Worm (Caenorhabditis elegans): ENCODE measurements around the gene nxf-1.

DNA sequence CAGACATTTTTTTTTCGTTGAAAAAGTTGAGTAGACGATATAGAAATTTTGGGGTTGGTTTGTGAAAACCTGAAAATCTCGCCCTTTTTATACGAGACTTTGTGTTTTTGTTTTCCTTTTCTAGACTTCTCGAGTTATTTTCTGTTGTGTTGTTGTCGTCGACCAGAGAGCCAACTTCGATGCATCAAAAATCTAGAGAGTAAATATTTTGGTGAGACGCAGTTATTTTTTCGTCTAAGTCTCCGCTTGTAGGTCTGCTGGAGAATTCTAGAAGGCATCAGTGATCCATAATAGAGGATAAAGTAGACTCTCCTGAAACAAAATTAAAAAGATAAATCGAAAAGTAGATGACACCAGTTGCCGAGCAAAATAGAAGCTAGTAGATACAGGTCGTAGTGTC lies 49.6 kb upstream of the nxf-1 start, which contains the start of gene F08H9.4:
- TF ChIP-seq ama-1 (optimal IDR thresholded peaks at IDR 0.05) (no peak), ceh-36 (tag; optimal IDR thresholded peaks at IDR 0.05) (no peak), flt-1 (GFP tag; IDR thresholded peaks at IDR 0.05) (no peak), ets-7 (tag; optimal IDR thresholded peaks at IDR 0.05) (no peak), F13C5.2 (tag; optimal IDR thresholded peaks at IDR 0.05) (no peak), scrt-1 (GFP tag; IDR thresholded peaks at IDR 0.05) (no peak), sea-1 (GFP tag; conservative IDR thresholded peaks at IDR 0.05) (no peak), hmbx-1 (tag; optimal IDR thresholded peaks at IDR 0.05) (no peak), aly-1 (tag; optimal IDR thresholded peaks at IDR 0.05) (no peak), hmg-4 (GFP tag; optimal IDR thresholded peaks at IDR 0.05) (no peak), ceh-13 (GFP tag; optimal IDR thresholded peaks at IDR 0.05) (no peak), pes-1 (GFP tag; IDR thresholded peaks at IDR 0.05) (no peak), tra-4 (tag; optimal IDR thresholded peaks at IDR 0.05) (no peak), B0310.2 (tag; optimal IDR thresholded peaks at IDR 0.05) (no peak)

Measured in whole organism, early embryonic.